Worm (Caenorhabditis elegans): Measurements from ENCODE around the gene ssp-36.

ce11 chrIV:9738194-9738593 lies 28.0 kb downstream of the ssp-36 start, which contains the start of gene C28D4.10:
- no peak for TF ChIP-seq W03F9.2 (tag; optimal IDR thresholded peaks at IDR 0.05)
- TF ChIP-seq him-1 (tag; optimal IDR thresholded peaks at IDR 0.05): no peak
